Worm (Caenorhabditis elegans) whole organism, dauer: ENCODE results near the gene F46B3.9.

Experiments
- unc-62 ChIP-seq: sonication (generic microtip); optimal IDR thresholded peaks from 2 replicates; lab custom pipeline; 2017; ENCODE audit warnings: missing biosample characterization, missing genetic modification reagents, missing genetic modification characterization

The F46B3.9 gene

DNA sequence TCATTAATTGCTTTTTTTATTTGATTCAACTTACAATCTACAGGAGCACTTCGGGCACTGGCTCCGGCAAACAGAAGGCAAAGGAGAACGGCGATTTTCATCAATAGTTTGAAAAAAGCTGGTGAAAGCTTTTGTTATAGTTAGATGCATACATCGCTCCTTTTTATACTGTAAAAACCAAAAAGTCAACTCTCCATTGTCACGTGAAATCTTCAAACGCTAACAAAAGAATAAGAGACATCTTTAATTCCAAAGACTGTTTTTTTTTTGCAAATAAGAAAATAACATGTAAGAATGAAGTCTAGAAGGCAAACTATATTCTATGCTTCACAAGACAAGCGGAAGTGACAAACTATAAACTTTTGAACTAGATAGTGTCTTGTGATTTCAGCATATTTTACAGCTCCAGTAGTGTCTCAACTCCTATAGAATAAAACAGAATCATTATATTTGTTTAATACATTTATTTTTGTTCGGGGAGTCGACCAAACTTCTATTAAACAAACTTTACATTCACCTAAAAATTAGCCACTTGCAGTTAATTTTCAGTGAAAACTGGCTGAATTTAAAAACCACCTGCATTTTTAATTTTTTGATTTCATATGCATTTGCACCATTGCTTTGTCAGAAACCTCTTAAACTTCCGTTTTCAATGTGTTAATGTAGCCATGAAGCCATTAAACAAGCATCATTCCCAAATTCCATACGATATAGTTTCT, at the start of gene F46B3.9, which contains the start of gene srz-18:
TSS of gene F46B3.9 (minus strand) at position 101 of the 719 bp plus-strand sequence.
TSS of gene srz-18 (plus strand) at position 669 of the 719 bp plus-strand sequence.
- no peak for TF ChIP-seq unc-62

- no peak for TF ChIP-seq unc-62
Observed at ce11 chrV:20670625-20671024, 44.7 kb upstream of the F46B3.9 start.

DNA sequence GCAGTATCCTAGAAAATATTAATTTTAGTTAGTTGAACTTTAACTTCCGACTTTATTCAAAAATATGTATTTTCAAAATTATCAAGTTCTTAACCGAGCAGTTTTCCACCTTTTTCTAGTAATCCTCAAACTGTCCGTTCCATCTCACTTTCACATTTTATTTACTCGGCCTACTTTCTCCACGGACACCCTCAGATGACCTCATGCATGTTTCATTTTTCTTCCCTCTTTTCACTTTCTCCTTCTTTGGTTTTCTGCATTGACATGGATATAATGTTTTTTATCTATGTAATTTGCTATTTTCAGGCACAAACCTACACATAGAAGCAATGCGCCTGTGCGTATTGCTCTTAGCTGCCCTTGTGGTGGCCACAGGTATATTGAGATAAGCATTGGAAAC, 41.0 kb upstream of the F46B3.9 start, which contains the start of gene mlt-11:
TSS of gene mlt-11 (plus strand) at position 301 of the 400 bp plus-strand sequence.
- TF ChIP-seq unc-62: no peak

DNA sequence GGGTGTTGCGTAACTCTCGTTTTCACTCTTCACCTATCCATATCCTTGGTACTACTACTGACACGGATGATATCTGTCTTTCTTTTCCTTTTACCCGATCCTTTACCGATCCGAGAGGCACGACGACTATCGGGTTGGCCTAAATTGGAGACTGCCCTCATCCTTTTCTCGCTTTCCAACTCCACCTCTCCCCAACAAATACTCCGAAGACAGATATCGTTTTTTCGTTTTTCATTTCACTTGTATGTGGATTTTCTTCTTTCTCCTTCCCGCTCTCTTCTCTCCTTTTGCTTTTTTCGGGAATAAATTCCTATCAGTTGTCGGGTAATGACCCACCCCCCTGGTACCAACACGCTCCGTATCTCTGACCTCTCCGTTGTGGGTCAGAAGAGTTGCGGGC, 39.0 kb upstream of the F46B3.9 start:
- no peak for TF ChIP-seq unc-62

ce11 chrV:20663736-20664135, 37.8 kb upstream of the F46B3.9 start:
- no peak for TF ChIP-seq unc-62

- no peak for TF ChIP-seq unc-62
Observed at ce11 chrV:20662474-20662873, 36.5 kb upstream of the F46B3.9 start.

DNA sequence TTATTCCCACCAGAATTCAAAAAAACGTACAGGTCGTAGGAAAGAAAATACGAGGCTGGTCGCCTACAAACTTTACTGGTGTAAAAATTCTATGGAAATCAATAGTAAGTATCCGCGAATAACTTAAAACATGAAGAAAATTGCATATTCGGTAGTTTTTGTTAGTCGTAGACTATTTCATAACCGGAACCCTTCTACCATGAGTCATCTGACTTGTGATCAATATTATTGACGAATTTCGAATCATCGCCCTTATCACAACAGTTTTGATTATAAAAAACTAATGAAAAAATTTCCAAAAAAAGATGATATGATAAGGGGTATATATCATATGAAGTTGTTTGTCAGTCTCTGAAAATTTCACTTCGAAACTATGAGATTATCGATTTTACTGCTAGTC, 34.1 kb upstream of the F46B3.9 start, which contains the start of gene W01F3.2:
TSS of gene W01F3.2 (plus strand) at position 301 of the 400 bp plus-strand sequence.
- no peak for TF ChIP-seq unc-62

DNA sequence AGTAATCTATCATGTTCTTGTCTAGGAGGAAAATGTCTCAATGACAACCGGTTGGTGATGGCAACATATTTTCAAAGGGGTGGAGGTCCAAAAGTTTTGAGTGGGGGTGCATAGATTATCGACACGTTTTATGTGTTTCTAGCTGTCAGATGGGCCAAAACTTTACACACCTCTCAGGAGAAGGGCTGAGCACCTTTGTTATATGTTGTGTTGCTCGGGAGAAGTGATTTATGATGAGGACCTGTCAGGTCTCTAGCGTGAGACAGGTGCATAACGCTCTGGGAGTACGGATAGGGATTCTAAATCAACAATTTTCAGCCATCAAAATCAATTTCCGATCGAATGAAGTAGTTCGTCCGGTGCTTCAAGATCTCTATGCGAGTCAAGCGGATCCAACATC, 30.7 kb upstream of the F46B3.9 start:
- TF ChIP-seq unc-62: no peak

ce11 chrV:20655174-20655573, 29.2 kb upstream of the F46B3.9 start:
- no peak for TF ChIP-seq unc-62

DNA sequence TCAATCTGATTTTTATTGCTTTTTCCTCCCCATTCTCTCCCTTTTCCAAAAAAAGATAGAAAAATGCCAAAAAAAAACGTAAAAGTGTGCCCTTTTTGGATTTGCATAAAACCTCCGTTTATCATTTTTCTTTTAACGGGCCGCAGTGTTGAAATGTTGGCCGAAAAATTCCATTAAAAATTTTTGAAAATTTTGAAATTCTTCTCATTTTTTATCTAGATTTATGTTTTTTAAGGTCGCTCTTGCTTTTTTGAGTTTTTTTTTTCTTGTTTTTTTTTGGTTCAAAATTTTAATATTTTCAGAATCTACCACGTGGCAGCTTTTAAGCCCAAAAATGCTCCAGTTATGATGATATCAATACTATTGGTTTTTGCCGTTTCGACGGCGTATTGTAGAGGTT, 28.4 kb upstream of the F46B3.9 start, which contains the start of gene mnr-1:
TSS of gene mnr-1 (plus strand) at position 301 of the 400 bp plus-strand sequence.
- TF ChIP-seq unc-62: no peak

DNA sequence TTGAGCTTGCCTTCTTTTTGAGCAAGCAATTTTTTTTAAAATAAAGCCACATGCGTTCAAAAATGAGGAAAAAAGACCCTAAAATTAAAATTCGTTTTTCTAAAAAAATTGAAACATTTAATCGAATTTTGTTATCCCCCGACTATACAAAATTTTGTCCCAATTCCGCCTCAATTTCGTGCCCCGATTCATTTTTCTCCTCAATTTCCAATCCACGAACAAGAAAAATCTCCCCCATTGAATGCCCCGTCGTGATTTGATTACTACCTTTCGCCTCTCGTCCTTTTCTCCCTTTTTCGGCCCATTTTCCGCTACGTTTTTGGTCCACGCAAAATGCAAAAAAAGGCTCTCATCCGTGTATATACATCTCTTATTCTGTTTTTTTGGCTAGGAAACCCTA, 26.0 kb upstream of the F46B3.9 start:
- no peak for TF ChIP-seq unc-62

DNA sequence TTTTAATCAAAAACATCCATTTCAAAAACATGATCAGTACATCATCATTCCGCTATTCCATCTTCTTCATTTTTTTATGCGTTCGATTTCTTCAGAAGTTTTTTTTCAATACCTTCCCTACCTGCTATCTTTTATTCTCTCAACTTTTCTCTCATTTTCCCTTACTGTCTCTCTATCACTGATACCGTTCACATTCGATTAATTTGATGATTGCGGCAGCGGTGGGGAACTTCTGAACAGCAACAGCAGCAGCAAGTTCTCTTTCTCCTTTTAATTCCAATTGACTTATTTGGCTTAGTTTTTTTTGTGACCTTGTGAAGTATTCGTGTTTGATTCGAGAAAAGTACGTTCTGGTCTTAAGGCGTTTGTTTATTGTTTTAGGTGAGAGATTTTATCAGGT, 22.9 kb upstream of the F46B3.9 start:
- TF ChIP-seq unc-62: no peak

DNA sequence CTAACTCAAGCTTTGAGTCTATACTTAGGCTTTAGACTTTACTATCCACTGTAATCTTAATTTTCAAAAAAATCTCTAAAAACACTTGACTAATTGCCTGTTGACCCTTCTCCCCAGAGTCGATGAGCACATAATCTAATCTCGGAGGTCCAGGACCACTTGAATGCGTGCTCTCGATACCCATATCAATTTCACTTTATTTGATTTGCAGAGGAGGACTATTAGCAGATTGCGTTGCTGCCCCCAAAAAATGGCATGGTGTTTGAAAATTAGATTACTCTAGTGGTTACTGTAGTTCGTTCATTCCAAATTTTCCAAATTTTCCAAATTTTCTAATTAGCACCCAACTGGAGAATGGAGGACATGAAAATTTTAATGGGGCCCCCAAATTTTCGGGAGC, 19.5 kb upstream of the F46B3.9 start:
- TF ChIP-seq unc-62: no peak

ce11 chrV:20641896-20642295, 16.0 kb upstream of the F46B3.9 start, which contains the start of gene srxa-15:
Gene srxa-15, plus strand, starts transcription at chrV:20642196.
- no peak for TF ChIP-seq unc-62

ce11 chrV:20639294-20639693, 13.4 kb upstream of the F46B3.9 start, which contains the start of gene srxa-14:
Gene srxa-14, plus strand, starts transcription at chrV:20639594.
- no peak for TF ChIP-seq unc-62

- no peak for TF ChIP-seq unc-62
Observed at ce11 chrV:20638344-20638743, 12.4 kb upstream of the F46B3.9 start, which contains the start of gene Y44A6B.3. Gene Y44A6B.3, minus strand, starts transcription at chrV:20638444.

DNA sequence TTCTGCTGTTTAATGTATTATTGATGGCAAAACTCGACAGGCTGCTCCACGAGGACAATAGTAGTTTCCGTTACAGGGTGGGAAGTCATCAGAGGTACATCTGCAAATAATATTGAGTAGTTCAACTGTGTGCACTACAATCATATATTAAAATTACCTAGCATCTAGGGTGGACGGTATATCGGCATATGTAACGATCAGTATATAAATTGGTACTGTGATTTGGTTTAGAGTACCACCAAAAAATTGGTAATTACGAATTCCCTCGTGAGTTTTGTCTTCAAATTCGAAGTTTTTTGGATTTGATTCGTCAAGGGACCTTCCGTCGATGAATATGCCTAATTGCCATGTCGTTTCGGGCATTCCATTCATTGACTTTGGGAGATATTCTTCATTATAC, 10.9 kb upstream of the F46B3.9 start, which contains the start of gene ttr-13:
TSS of gene ttr-13 (minus strand) at position 101 of the 400 bp plus-strand sequence.
- TF ChIP-seq unc-62: no peak

DNA sequence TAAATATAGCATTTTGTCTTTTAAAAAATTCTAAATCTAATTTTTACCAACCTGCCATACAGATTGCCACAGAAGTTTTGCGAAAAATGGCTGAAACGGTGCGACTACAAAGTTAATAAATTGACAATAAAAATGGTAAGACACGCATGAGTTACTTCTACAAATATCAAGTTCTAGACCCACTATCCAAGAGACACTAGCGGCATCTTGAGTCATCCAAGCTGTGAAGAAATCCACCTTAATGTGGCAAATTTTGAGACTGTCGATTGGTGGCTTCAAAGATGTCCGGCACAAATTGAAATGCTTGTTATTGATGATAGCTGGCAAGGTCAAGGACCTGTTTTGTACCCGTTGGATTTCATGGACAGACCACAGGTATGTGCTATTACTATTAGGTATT, 8.4 kb upstream of the F46B3.9 start, which contains the start of gene F46B3.16:
TSS of gene F46B3.16 (plus strand) at position 301 of the 400 bp plus-strand sequence.
- TF ChIP-seq unc-62: no peak
